Worm (Caenorhabditis elegans) whole organism, L3 larva: ENCODE data around the gene C17C3.15.

Experiments
- ZK546.5 ChIP-seq: sonication (generic microtip); optimal IDR thresholded peaks from 2 replicates; lab custom pipeline; 2017; ENCODE audit warnings: missing biosample characterization, missing genetic modification characterization
- fkh-10 ChIP-seq: sonication (generic microtip); optimal IDR thresholded peaks from 2 replicates; lab custom pipeline; 2017; ENCODE audit warnings: missing biosample characterization, missing genetic modification reagents, missing genetic modification characterization
- skn-1 ChIP-seq: fragments of 150-350 bp; optimal IDR thresholded peaks from 2 replicates; lab custom pipeline; 2014; ENCODE audit warnings: missing biosample characterization, missing genetic modification characterization

ce11 chrII:5544145-5544515, 26.3 kb upstream of the C17C3.15 start:
- TF ChIP-seq ZK546.5 (no peak), skn-1 (peak; percentile 57), fkh-10 (no peak)
